Fruit fly (Drosophila melanogaster) Kc167 (cell line): Measurements from ENCODE around the gene CG13243.

ENCODE experiments used
- Myc ChIP-seq: fragments of >200 bp; optimal IDR thresholded peaks from 2 replicates; lab custom pipeline; 2017; ENCODE audit warnings: missing external identifiers
- Sin3A ChIP-seq: fragments of >200 bp; optimal IDR thresholded peaks from 2 replicates; lab custom pipeline; 2018; ENCODE audit warnings: missing external identifiers
- h ChIP-seq: fragments of >200 bp; optimal IDR thresholded peaks from 3 replicates; lab custom pipeline; 2018; ENCODE audit warnings: missing external identifiers
- insv ChIP-seq: fragments of >200 bp; optimal IDR thresholded peaks from 3 replicates; lab custom pipeline; 2018; ENCODE audit warnings: missing external identifiers
- psq ChIP-seq: fragments of >200 bp; optimal IDR thresholded peaks from 2 replicates; lab custom pipeline; 2017; ENCODE audit warnings: missing external identifiers
- ttk ChIP-seq: sonication (Bioruptor generic); optimal IDR thresholded peaks from 2 replicates; lab custom pipeline; 2017; ENCODE audit warnings: missing external identifiers

Gene CG13243

dm6 chr2L:15902310-15902709, 49.9 kb downstream of the CG13243 start, which contains the start of gene CG31821:
TSS of gene CG31821 (minus strand) at chr2L:15902410.
- TF ChIP-seq psq (lab: Kevin White, UChicago) (no peak), h (no peak), insv (no peak), ttk (lab: Kevin White, UChicago) (no peak), Sin3A (lab: Kevin White, UChicago) (no peak), Myc (lab: Kevin White, UChicago) (no peak)
